Worm (Caenorhabditis elegans) whole organism, late embryonic: ENCODE data around the gene ugt-48.

Experiments used
- fkh-6 ChIP-seq: sonication (generic microtip); optimal IDR thresholded peaks from 2 replicates; lab custom pipeline; 2016; ENCODE audit warnings: missing genetic modification characterization, missing compliant biosample characterization
- lin-11 ChIP-seq: fragments of 200-800 bp; sonication (Bioruptor generic); optimal IDR thresholded peaks from 2 replicates; lab custom pipeline; 2018; ENCODE audit warnings: mild to moderate bottlenecking, missing genetic modification characterization, missing compliant biosample characterization

ce11 chrV:5513630-5514378 lies 34.1 kb downstream of the ugt-48 start, which contains the start of the genes hpo-15 and mms-19:
- TF ChIP-seq fkh-6 (no peak), lin-11 (tag; lab: Kevin White, UChicago) (no peak)
